Worm (Caenorhabditis elegans) whole organism, L3 larva: ENCODE data around the gene tbcb-1.

Experiments
- R02D3.7 ChIP-seq: fragments of 150-350 bp; optimal IDR thresholded peaks from 2 replicates; lab custom pipeline; 2014; ENCODE audit warnings: missing biosample characterization, missing genetic modification characterization
- ZK546.5 ChIP-seq: sonication (generic microtip); optimal IDR thresholded peaks from 2 replicates; lab custom pipeline; 2017; ENCODE audit warnings: missing biosample characterization, missing genetic modification characterization
- ceh-82 ChIP-seq: fragments of 150-350 bp; optimal IDR thresholded peaks from 2 replicates; lab custom pipeline; 2014; ENCODE audit warnings: missing biosample characterization, missing genetic modification characterization
- egl-27 ChIP-seq: sonication (generic microtip); optimal IDR thresholded peaks from 4 replicates; lab custom pipeline; 2017; ENCODE audit warnings: missing biosample characterization, missing genetic modification reagents, missing genetic modification characterization
- egl-5 ChIP-seq: fragments of 150-350 bp; optimal IDR thresholded peaks from 2 replicates; lab custom pipeline; 2017; ENCODE audit warnings: missing biosample characterization, missing genetic modification reagents, missing genetic modification characterization, inconsistent platforms
- elt-1 ChIP-seq: fragments of 150-350 bp; optimal IDR thresholded peaks from 2 replicates; lab custom pipeline; 2014; ENCODE audit warnings: missing biosample characterization, missing genetic modification characterization
- elt-2 ChIP-seq: sonication (generic microtip); optimal IDR thresholded peaks from 2 replicates; lab custom pipeline; 2016; ENCODE audit warnings: missing genetic modification reagents, mild to moderate bottlenecking, missing genetic modification characterization, missing compliant biosample characterization
- elt-3 ChIP-seq, 3 experiments: fragments of 150-350 bp in 1 of 3; sonication (generic microtip) in 2 of 3; optimal IDR thresholded peaks; 2 replicates in 2 of 3; 4 replicates in 1 of 3; lab custom pipeline; 2014 to 2017; ENCODE audit warnings: missing biosample characterization in 3 of 3, missing genetic modification characterization in 3 of 3
- eor-1 ChIP-seq, 2 experiments: fragments of 150-350 bp; optimal IDR thresholded peaks; 2 replicates each; lab custom pipeline; 2014 to 2018; ENCODE audit warnings: missing biosample characterization in 2 of 2, missing genetic modification characterization in 2 of 2
- fkh-2 ChIP-seq: fragments of 150-350 bp; optimal IDR thresholded peaks from 2 replicates; lab custom pipeline; 2014; ENCODE audit warnings: missing biosample characterization, missing genetic modification reagents, missing genetic modification characterization
- fos-1 ChIP-seq: fragments of 150-350 bp; optimal IDR thresholded peaks from 2 replicates; lab custom pipeline; 2014; ENCODE audit warnings: missing biosample characterization, missing genetic modification characterization
- hmg-11 ChIP-seq: sonication (generic microtip); optimal IDR thresholded peaks from 2 replicates; lab custom pipeline; 2016; ENCODE audit warnings: missing genetic modification characterization, missing compliant biosample characterization
- jun-1 ChIP-seq: fragments of 150-350 bp; optimal IDR thresholded peaks from 2 replicates; lab custom pipeline; 2014; ENCODE audit warnings: missing biosample characterization, missing genetic modification reagents, missing genetic modification characterization
- lin-15B ChIP-seq: fragments of 150-350 bp; optimal IDR thresholded peaks from 2 replicates; lab custom pipeline; 2014; ENCODE audit warnings: missing biosample characterization, missing genetic modification characterization
- lin-39 ChIP-seq: fragments of 150-350 bp; optimal IDR thresholded peaks from 2 replicates; lab custom pipeline; 2018; ENCODE audit warnings: missing biosample characterization, missing genetic modification reagents, missing genetic modification characterization
- lsy-12 ChIP-seq: sonication (generic microtip); optimal IDR thresholded peaks from 2 replicates; lab custom pipeline; 2016; ENCODE audit warnings: mild to moderate bottlenecking, missing genetic modification characterization, missing compliant biosample characterization
- mdl-1 ChIP-seq: fragments of 150-350 bp; optimal IDR thresholded peaks from 2 replicates; lab custom pipeline; 2014; ENCODE audit warnings: missing biosample characterization, missing genetic modification characterization
- nfya-1 ChIP-seq: sonication (generic microtip); optimal IDR thresholded peaks from 2 replicates; lab custom pipeline; 2017; ENCODE audit warnings: missing genetic modification characterization, mild to moderate bottlenecking, missing compliant biosample characterization, antibody characterized with exemption, moderate library complexity; ENCODE audit not compliant: insufficient read depth
- nhr-12 ChIP-seq: fragments of 150-350 bp; optimal IDR thresholded peaks from 2 replicates; lab custom pipeline; 2014; ENCODE audit warnings: missing biosample characterization, missing genetic modification characterization
- nhr-23 ChIP-seq: fragments of 150-350 bp; optimal IDR thresholded peaks from 2 replicates; lab custom pipeline; 2014; ENCODE audit warnings: missing biosample characterization, missing genetic modification reagents, missing genetic modification characterization
- nhr-25 ChIP-seq: sonication (generic microtip); optimal IDR thresholded peaks from 2 replicates; lab custom pipeline; 2017; ENCODE audit warnings: missing biosample characterization, missing genetic modification characterization
- nhr-43 ChIP-seq: sonication (generic microtip); optimal IDR thresholded peaks from 2 replicates; lab custom pipeline; 2016; ENCODE audit warnings: mild to moderate bottlenecking, missing genetic modification characterization, missing compliant biosample characterization; ENCODE audit not compliant: poor library complexity, severe bottlenecking
- nhr-67 ChIP-seq: fragments of 150-350 bp; optimal IDR thresholded peaks from 2 replicates; lab custom pipeline; 2014; ENCODE audit warnings: missing biosample characterization, missing genetic modification characterization
- nhr-76 ChIP-seq: fragments of 150-350 bp; sonication (generic microtip); optimal IDR thresholded peaks from 5 replicates; lab custom pipeline; 2014; ENCODE audit warnings: missing biosample characterization, missing genetic modification characterization
- nhr-77 ChIP-seq: fragments of 150-350 bp; optimal IDR thresholded peaks from 2 replicates; lab custom pipeline; 2014; ENCODE audit warnings: missing biosample characterization, missing genetic modification characterization
- pha-4 ChIP-seq: fragments of 150-350 bp; optimal IDR thresholded peaks from 2 replicates; lab custom pipeline; 2014; ENCODE audit warnings: missing biosample characterization, missing genetic modification reagents, missing genetic modification characterization
- pqm-1 ChIP-seq: fragments of 150-350 bp; optimal IDR thresholded peaks from 2 replicates; lab custom pipeline; 2017; ENCODE audit warnings: missing biosample characterization, missing genetic modification characterization, inconsistent platforms
- sea-2 ChIP-seq: fragments of 150-350 bp; sonication (generic microtip); optimal IDR thresholded peaks from 4 replicates; lab custom pipeline; 2014; ENCODE audit warnings: missing biosample characterization, missing genetic modification reagents, missing genetic modification characterization
- skn-1 ChIP-seq: fragments of 150-350 bp; optimal IDR thresholded peaks from 2 replicates; lab custom pipeline; 2014; ENCODE audit warnings: missing biosample characterization, missing genetic modification characterization
- tbx-2 ChIP-seq: sonication (generic microtip); optimal IDR thresholded peaks from 2 replicates; lab custom pipeline; 2016; ENCODE audit warnings: mild to moderate bottlenecking, missing genetic modification characterization, missing compliant biosample characterization
- unc-39 ChIP-seq: sonication (generic microtip); optimal IDR thresholded peaks from 4 replicates; lab custom pipeline; 2017; ENCODE audit warnings: missing biosample characterization, missing genetic modification characterization
- unc-62 ChIP-seq: fragments of 150-350 bp; sonication (generic microtip); optimal IDR thresholded peaks from 4 replicates; lab custom pipeline; 2014; ENCODE audit warnings: missing biosample characterization, missing genetic modification reagents, missing genetic modification characterization
- ztf-4 ChIP-seq: fragments of 150-350 bp; optimal IDR thresholded peaks from 2 replicates; lab custom pipeline; 2014; ENCODE audit warnings: missing biosample characterization, missing genetic modification characterization

tbcb-1 gene

ce11 chrV:13608486-13608885, 16.6 kb downstream of the tbcb-1 start:
- TF ChIP-seq fkh-2 (tag; lab: Kevin White, UChicago) (no peak), ztf-4 (tag; lab: Kevin White, UChicago) (no peak), nhr-23 (tag; lab: Kevin White, UChicago) (peak; percentile 44), nhr-43 (peak; percentile 12), elt-1 (tag; lab: Kevin White, UChicago) (no peak), mdl-1 (tag; lab: Kevin White, UChicago) (no peak), nhr-77 (tag; lab: Kevin White, UChicago) (no peak), egl-27 (tag; lab: Kevin White, UChicago) (no peak), hmg-11 (tag; lab: Kevin White, UChicago) (no peak)

- TF ChIP-seq ZK546.5, result no peak
- no peak for TF ChIP-seq lin-15B (tag; lab: Kevin White, UChicago)
- TF ChIP-seq nhr-23 (tag; lab: Kevin White, UChicago), result peak; percentile 66
- TF ChIP-seq fos-1 (tag; lab: Kevin White, UChicago), result no peak
- no peak for TF ChIP-seq sea-2 (GFP tag; lab: Kevin White, UChicago)
- TF ChIP-seq lsy-12 (tag; lab: Kevin White, UChicago), result no peak
These were observed 17.9 kb downstream of the tbcb-1 start for ce11 chrV:13609806-13610205.

ce11 chrV:13611782-13612181, 19.9 kb downstream of the tbcb-1 start, which contains the start of gene spig-9:
spig-9 (minus strand) TSS chrV:13611882.
- TF ChIP-seq jun-1 (tag; lab: Kevin White, UChicago), result no peak
- no peak for TF ChIP-seq lin-15B (tag; lab: Kevin White, UChicago)
- TF ChIP-seq mdl-1 (tag; lab: Kevin White, UChicago), result no peak
- TF ChIP-seq R02D3.7 (tag; lab: Kevin White, UChicago), result no peak
- TF ChIP-seq nhr-67 (tag; lab: Kevin White, UChicago), result no peak
- TF ChIP-seq unc-62 (GFP tag; lab: Kevin White, UChicago), result no peak
- no peak for TF ChIP-seq unc-39 (tag; lab: Kevin White, UChicago)
- TF ChIP-seq nhr-25, result no peak
- no peak for TF ChIP-seq nhr-77 (tag; lab: Kevin White, UChicago)
- TF ChIP-seq tbx-2 (tag; lab: Kevin White, UChicago), result no peak
- TF ChIP-seq hmg-11 (tag; lab: Kevin White, UChicago), result no peak

ce11 chrV:13613870-13614269, 21.9 kb downstream of the tbcb-1 start, which contains the start of gene F53F4.7:
F53F4.7 (minus strand) TSS chrV:13613970.
- TF ChIP-seq ceh-82 (tag; lab: Kevin White, UChicago) (no peak), nhr-77 (tag; lab: Kevin White, UChicago) (no peak), tbx-2 (tag; lab: Kevin White, UChicago) (no peak), elt-2 (tag; lab: Kevin White, UChicago) (no peak), eor-1 (tag; optimal IDR thresholded peaks at IDR 0.05; lab: Kevin White, UChicago) (no peak), elt-3 (tag; optimal IDR thresholded peaks at IDR 0.05; lab: Kevin White, UChicago) (no peak), egl-5 (tag; lab: Kevin White, UChicago) (no peak), lin-39 (no peak), nhr-12 (tag; lab: Kevin White, UChicago) (no peak), elt-1 (tag; lab: Kevin White, UChicago) (no peak)

- TF ChIP-seq elt-1 (tag; lab: Kevin White, UChicago) (no peak), nhr-76 (no peak), nhr-23 (tag; lab: Kevin White, UChicago) (no peak), eor-1 (tag; optimal IDR thresholded peaks at IDR 0.05; lab: Kevin White, UChicago) (no peak), pha-4 (tag; lab: Kevin White, UChicago) (no peak), fkh-2 (tag; lab: Kevin White, UChicago) (no peak), skn-1 (tag; lab: Kevin White, UChicago) (no peak), elt-3 (tag; optimal IDR thresholded peaks at IDR 0.05; lab: Kevin White, UChicago) (no peak), lin-15B (tag; lab: Kevin White, UChicago) (no peak), lsy-12 (tag; lab: Kevin White, UChicago) (no peak), hmg-11 (tag; lab: Kevin White, UChicago) (no peak), pqm-1 (tag; lab: Kevin White, UChicago) (no peak), nhr-77 (tag; lab: Kevin White, UChicago) (no peak), R02D3.7 (tag; lab: Kevin White, UChicago) (no peak), nfya-1 (no peak), nhr-25 (no peak), ZK546.5 (no peak), ztf-4 (tag; lab: Kevin White, UChicago) (no peak)
These were observed 27.8 kb downstream of the tbcb-1 start, which contains the start of gene srd-11 for ce11 chrV:13619752-13620151. srd-11 (minus strand) TSS chrV:13619852.
